Fruit fly (Drosophila melanogaster): ENCODE data around the gene Nplp4.

DNA sequence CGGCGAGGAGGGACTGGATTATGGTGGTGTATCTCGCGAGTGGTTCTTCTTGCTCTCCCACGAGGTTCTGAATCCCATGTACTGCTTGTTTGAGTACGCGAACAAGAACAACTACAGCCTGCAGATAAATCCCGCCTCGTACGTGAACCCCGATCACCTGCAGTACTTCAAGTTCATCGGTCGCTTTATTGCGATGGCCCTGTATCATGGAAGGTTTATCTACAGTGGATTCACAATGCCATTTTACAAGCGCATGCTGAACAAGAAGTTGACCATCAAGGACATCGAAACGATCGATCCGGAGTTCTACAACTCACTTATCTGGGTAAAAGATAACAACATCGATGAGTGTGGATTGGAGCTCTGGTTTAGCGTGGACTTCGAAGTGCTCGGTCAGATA is 33.9 kb downstream of the Nplp4 start:
- TF ChIP-seq psq (optimal IDR thresholded peaks at IDR 0.05) (no peak), Sin3A (optimal IDR thresholded peaks at IDR 0.05) (no peak), ttk (optimal IDR thresholded peaks at IDR 0.05) (no peak), h (optimal IDR thresholded peaks at IDR 0.05) (no peak), insv (optimal IDR thresholded peaks at IDR 0.05) (no peak), Myc (optimal IDR thresholded peaks at IDR 0.05) (no peak)

Data from Kc167 (cell line).